Worm (Caenorhabditis elegans): Measurements from ENCODE around the gene ptc-3.

- TF ChIP-seq elt-3 (tag; optimal IDR thresholded peaks at IDR 0.05), result no peak
- no peak for TF ChIP-seq ztf-11 (tag; optimal IDR thresholded peaks at IDR 0.05)
- no peak for TF ChIP-seq snpc-4 (tag; optimal IDR thresholded peaks at IDR 0.05)
- no peak for TF ChIP-seq unc-62 (GFP tag; optimal IDR thresholded peaks at IDR 0.05)
- no peak for TF ChIP-seq elt-1 (tag; optimal IDR thresholded peaks at IDR 0.05; ENCODE audit: borderline replicate concordance, insufficient read depth)
- no peak for TF ChIP-seq sem-2 (GFP tag; optimal IDR thresholded peaks at IDR 0.05)
- no peak for TF ChIP-seq ham-2 (GFP tag; optimal IDR thresholded peaks at IDR 0.05)
- TF ChIP-seq unc-120 (tag; optimal IDR thresholded peaks at IDR 0.05; ENCODE audit: poor library complexity, severe bottlenecking), result no peak
Observed at ce11 chrII:2843088-2843487, 9.3 kb downstream of the ptc-3 start, which contains the start of gene Y110A2AL.7.
